Fruit fly (Drosophila melanogaster): ENCODE data around the gene muc.
A peak's percentile ranks its signal among the peaks of the same experiment; 100 is the strongest.

muc gene

dm6 chr2L:7387813-7388558 is 38.7 kb upstream of the muc start, which contains the start of the genes CG5149 and gudu (continued):
- TF ChIP-seq CG10959 (GFP tag; IDR thresholded peaks at IDR 0.05) (no peak), CG34224 (GFP tag; IDR thresholded peaks at IDR 0.05; ENCODE audit: partially characterized antibody) (peak; percentile 83), twi (tag; optimal IDR thresholded peaks at IDR 0.05) (no peak), CG6683 (GFP tag; optimal IDR thresholded peaks at IDR 0.05) (no peak), nmo (GFP tag; optimal IDR thresholded peaks at IDR 0.05) (peak; percentile 7), CG12236 (GFP tag; optimal IDR thresholded peaks at IDR 0.05) (no peak), Elba2 (GFP tag; optimal IDR thresholded peaks at IDR 0.05) (no peak), Nf-YA (GFP tag; IDR thresholded peaks at IDR 0.05) (no peak), zen2 (GFP tag; IDR thresholded peaks at IDR 0.05; ENCODE audit: partially characterized antibody) (peak; percentile 77), dmrt99B (tag; optimal IDR thresholded peaks at IDR 0.05) (no peak), CG14965 (GFP tag; optimal IDR thresholded peaks at IDR 0.05; ENCODE audit: borderline replicate concordance) (no peak), CG15479 (GFP tag; optimal IDR thresholded peaks at IDR 0.05) (no peak), D (optimal IDR thresholded peaks at IDR 0.05) (no peak), D (GFP tag; optimal IDR thresholded peaks at IDR 0.05) (no peak), CG14050 (GFP tag; IDR thresholded peaks at IDR 0.05) (no peak), CG8478 (optimal IDR thresholded peaks at IDR 0.05) (no peak), stc (GFP tag; IDR thresholded peaks at IDR 0.05) (no peak), grn (GFP tag; optimal IDR thresholded peaks at IDR 0.05) (no peak), CG2202 (tag; optimal IDR thresholded peaks at IDR 0.05) (no peak), her (GFP tag; optimal IDR thresholded peaks at IDR 0.05) (peak; percentile 2), fd3F (GFP tag; optimal IDR thresholded peaks at IDR 0.05) (no peak), da (GFP tag; optimal IDR thresholded peaks at IDR 0.05) (no peak), ind (GFP tag; optimal IDR thresholded peaks at IDR 0.05) (no peak), Hand (GFP tag; optimal IDR thresholded peaks at IDR 0.05) (no peak), CG17802 (tag; optimal IDR thresholded peaks at IDR 0.05) (no peak), Dip3 (GFP tag; optimal IDR thresholded peaks at IDR 0.05) (no peak), CG15011 (GFP tag; optimal IDR thresholded peaks at IDR 0.05) (no peak), CG4820 (GFP tag; optimal IDR thresholded peaks at IDR 0.05) (no peak), NfI (GFP tag; optimal IDR thresholded peaks at IDR 0.05) (no peak), inv (GFP tag; IDR thresholded peaks at IDR 0.05; ENCODE audit: partially characterized antibody) (peak; percentile 89), CG14441 (GFP tag; IDR thresholded peaks at IDR 0.05) (0 out of 2 replicates have a peak, but pooled peaks have one; percentile 23), GATAe (GFP tag; conservative IDR thresholded peaks at IDR 0.05) (no peak), gsb (GFP tag; IDR thresholded peaks at IDR 0.05) (no peak), jumu (GFP tag; optimal IDR thresholded peaks at IDR 0.05) (no peak), PHDP (tag; optimal IDR thresholded peaks at IDR 0.05) (no peak), CG9215 (GFP tag; IDR thresholded peaks at IDR 0.05) (no peak), CG11504 (tag; optimal IDR thresholded peaks at IDR 0.05) (peak; percentile 70), Meics (GFP tag; optimal IDR thresholded peaks at IDR 0.05) (no peak), CG7357 (GFP tag; IDR thresholded peaks at IDR 0.05) (no peak), CG9797 (GFP tag; optimal IDR thresholded peaks at IDR 0.05) (peak; percentile 46), slou (GFP tag; optimal IDR thresholded peaks at IDR 0.05) (no peak), CG32532 (GFP tag; IDR thresholded peaks at IDR 0.05) (peak; percentile 51; the same call in 1 of the 2 replicates), CG10274 (GFP tag; optimal IDR thresholded peaks at IDR 0.05) (no peak), Atf3 (GFP tag; optimal IDR thresholded peaks at IDR 0.05) (no peak), CG6854 (GFP tag; optimal IDR thresholded peaks at IDR 0.05) (no peak), bab2 (GFP tag; optimal IDR thresholded peaks at IDR 0.05) (no peak), crp (GFP tag; optimal IDR thresholded peaks at IDR 0.05) (no peak), CG11247 (GFP tag; IDR thresholded peaks at IDR 0.05) (no peak), aop (GFP tag; IDR thresholded peaks at IDR 0.05) (no peak), CG33213 (GFP tag; optimal IDR thresholded peaks at IDR 0.05) (no peak), ara (GFP tag; IDR thresholded peaks at IDR 0.05) (no peak)

Measured in whole organism, embryonic.